Worm (Caenorhabditis elegans) whole organism, L4/young adult: ENCODE results near the gene ugt-58.

ENCODE experiments used
- W03F9.2 ChIP-seq: fragments of 150-350 bp; optimal IDR thresholded peaks from 2 replicates; lab custom pipeline; 2014; ENCODE audit warnings: missing biosample characterization, missing genetic modification characterization
- dao-5 ChIP-seq: sonication (generic microtip); optimal IDR thresholded peaks from 2 replicates; lab custom pipeline; 2016; ENCODE audit warnings: missing genotype, missing genetic modification characterization, moderate library complexity, missing compliant biosample characterization
- him-1 ChIP-seq: sonication (generic microtip); optimal IDR thresholded peaks from 2 replicates; lab custom pipeline; 2016; ENCODE audit warnings: missing genotype, missing genetic modification reagents, missing genetic modification characterization, missing compliant biosample characterization

The ugt-58 gene

ce11 chrII:9557437-9558150 is 29.0 kb downstream of the ugt-58 start, which contains the start of gene zfp-2:
Gene zfp-2, plus strand, starts transcription at chrII:9557650.
- TF ChIP-seq him-1 (tag; lab: Kevin White, UChicago), result no peak
- TF ChIP-seq W03F9.2, result no peak

- TF ChIP-seq him-1 (tag; lab: Kevin White, UChicago), result no peak
- no peak for TF ChIP-seq dao-5 (tag; lab: Kevin White, UChicago)
- TF ChIP-seq W03F9.2, result no peak
These were observed 30.0 kb downstream of the ugt-58 start for ce11 chrII:9556582-9556981.

- no peak for TF ChIP-seq him-1 (tag; lab: Kevin White, UChicago)
These were observed 31.5 kb downstream of the ugt-58 start, which contains the start of gene F35H8.2 for ce11 chrII:9554925-9555553. Gene F35H8.2, plus strand, starts transcription at chrII:9555503.

ce11 chrII:9553179-9553578 is 33.4 kb downstream of the ugt-58 start, which contains the start of gene F35H8.1:
Gene F35H8.1, minus strand, starts transcription at chrII:9553279.
- TF ChIP-seq W03F9.2 (no peak), him-1 (tag; lab: Kevin White, UChicago) (no peak), dao-5 (tag; lab: Kevin White, UChicago) (no peak)

ce11 chrII:9551536-9551935 is 35.0 kb downstream of the ugt-58 start, which contains the start of gene F35H8.12:
Gene F35H8.12, plus strand, starts transcription at chrII:9551836.
- TF ChIP-seq dao-5 (tag; lab: Kevin White, UChicago), result no peak
- no peak for TF ChIP-seq him-1 (tag; lab: Kevin White, UChicago)
- no peak for TF ChIP-seq W03F9.2

- TF ChIP-seq dao-5 (tag; lab: Kevin White, UChicago) (no peak), him-1 (tag; lab: Kevin White, UChicago) (no peak), W03F9.2 (no peak)
These were observed 35.9 kb downstream of the ugt-58 start, which contains the start of gene sra-6 for ce11 chrII:9550718-9551117. Gene sra-6, minus strand, starts transcription at chrII:9550818.

ce11 chrII:9544386-9544785 is 42.2 kb downstream of the ugt-58 start, which contains the start of gene sra-7:
Gene sra-7, plus strand, starts transcription at chrII:9544686.
- TF ChIP-seq dao-5 (tag; lab: Kevin White, UChicago), result no peak
- TF ChIP-seq W03F9.2, result no peak
- TF ChIP-seq him-1 (tag; lab: Kevin White, UChicago), result no peak

ce11 chrII:9542785-9543184 is 43.8 kb downstream of the ugt-58 start, which contains the start of gene sra-4:
Gene sra-4, minus strand, starts transcription at chrII:9542885.
- no peak for TF ChIP-seq him-1 (tag; lab: Kevin White, UChicago)
- TF ChIP-seq W03F9.2, result no peak

ce11 chrII:9540723-9541122 is 45.9 kb downstream of the ugt-58 start, which contains the start of gene sra-3:
Gene sra-3, minus strand, starts transcription at chrII:9540823.
- no peak for TF ChIP-seq W03F9.2
- no peak for TF ChIP-seq dao-5 (tag; lab: Kevin White, UChicago)
- no peak for TF ChIP-seq him-1 (tag; lab: Kevin White, UChicago)

ce11 chrII:9537429-9537828 is 49.2 kb downstream of the ugt-58 start, which contains the start of gene sra-8:
Gene sra-8, plus strand, starts transcription at chrII:9537729.
- no peak for TF ChIP-seq W03F9.2
- TF ChIP-seq dao-5 (tag; lab: Kevin White, UChicago), result no peak
- TF ChIP-seq him-1 (tag; lab: Kevin White, UChicago), result no peak
